Worm (Caenorhabditis elegans): ENCODE measurements around the gene dhs-31.

- TF ChIP-seq lim-7 (GFP tag; IDR thresholded peaks at IDR 0.05), result no peak
- 0 out of 2 replicates have a peak, but pooled peaks have one; percentile 50 for TF ChIP-seq hmg-1.1 (GFP tag; IDR thresholded peaks at IDR 0.05)
- TF ChIP-seq unc-62 (GFP tag; optimal IDR thresholded peaks at IDR 0.05 in 1 of 2), result no peak
- no peak for TF ChIP-seq unc-62 (tag; optimal IDR thresholded peaks at IDR 0.05)
- TF ChIP-seq aly-2 (tag; optimal IDR thresholded peaks at IDR 0.05), result no peak
- no peak for TF ChIP-seq unc-39 (tag; optimal IDR thresholded peaks at IDR 0.05)
- TF ChIP-seq lin-15B (tag; optimal IDR thresholded peaks at IDR 0.05), result no peak
- TF ChIP-seq mdl-1 (tag; optimal IDR thresholded peaks at IDR 0.05), result peak; percentile 18 to 81
Measured at ce11 chrIV:10007758-10008157, 32.9 kb downstream of the dhs-31 start.

All from whole organism, L4 larva.